Fruit fly (Drosophila melanogaster) whole organism, adult: ENCODE measurements around the gene CG8673.

Source experiments
- CG11617 ChIP-seq: fragments of 200-800 bp; sonication (Bioruptor generic); optimal IDR thresholded peaks from 2 replicates; lab custom pipeline; 2017; ENCODE audit warnings: mild to moderate bottlenecking, missing biosample characterization, missing genetic modification reagents, missing genetic modification characterization
- CG12768 ChIP-seq: fragments of 200-800 bp; sonication (Bioruptor generic); optimal IDR thresholded peaks from 2 replicates; lab custom pipeline; 2017; ENCODE audit warnings: missing biosample characterization, missing genetic modification characterization, mild to moderate bottlenecking, moderate library complexity, missing genetic modification reagents
- CG14711 ChIP-seq: fragments of 200-800 bp; sonication (Bioruptor generic); optimal IDR thresholded peaks from 2 replicates; lab custom pipeline; 2018; ENCODE audit warnings: missing biosample characterization, mild to moderate bottlenecking, missing genetic modification characterization, moderate library complexity
- CG1620 ChIP-seq: fragments of 200-800 bp; sonication (Bioruptor generic); optimal IDR thresholded peaks from 2 replicates; lab custom pipeline; 2016; ENCODE audit warnings: missing biosample characterization, missing genetic modification characterization
- CG33017 ChIP-seq: fragments of 200-800 bp; sonication (Bioruptor generic); optimal IDR thresholded peaks from 2 replicates; lab custom pipeline; 2018; ENCODE audit warnings: missing biosample characterization, mild to moderate bottlenecking, missing genetic modification characterization, moderate library complexity
- CG5204 ChIP-seq: fragments of 200-800 bp; sonication (Bioruptor generic); optimal IDR thresholded peaks from 2 replicates; lab custom pipeline; 2016; ENCODE audit warnings: missing biosample characterization, missing genetic modification characterization
- CG7045 ChIP-seq: fragments of 200-800 bp; sonication (Bioruptor generic); optimal IDR thresholded peaks from 2 replicates; lab custom pipeline; 2017; ENCODE audit warnings: missing biosample characterization, mild to moderate bottlenecking, missing genetic modification characterization
- CG7101 ChIP-seq: fragments of 200-800 bp; sonication (Bioruptor generic); optimal IDR thresholded peaks from 2 replicates; lab custom pipeline; 2018; ENCODE audit warnings: missing biosample characterization, mild to moderate bottlenecking, missing genetic modification characterization, moderate library complexity
- Clk ChIP-seq: fragments of 200-800 bp; sonication (Bioruptor generic); optimal IDR thresholded peaks from 2 replicates; lab custom pipeline; 2017; ENCODE audit warnings: missing biosample characterization, missing genetic modification characterization
- Crg-1 ChIP-seq: fragments of 200-800 bp; sonication (Bioruptor generic); optimal IDR thresholded peaks from 2 replicates; lab custom pipeline; 2016; ENCODE audit warnings: missing biosample characterization, missing genetic modification characterization
- Hr96 ChIP-seq: fragments of 200-800 bp; sonication (Bioruptor generic); optimal IDR thresholded peaks from 2 replicates; lab custom pipeline; 2016; ENCODE audit warnings: missing biosample characterization, missing genetic modification characterization
- Mnt ChIP-seq: fragments of 200-800 bp; sonication (Bioruptor generic); optimal IDR thresholded peaks from 2 replicates; lab custom pipeline; 2016; ENCODE audit warnings: missing biosample characterization, mild to moderate bottlenecking, missing genetic modification characterization
- bab1 ChIP-seq: fragments of 200-800 bp; sonication (Bioruptor generic); optimal IDR thresholded peaks from 3 replicates; lab custom pipeline; 2019; ENCODE audit warnings: missing biosample characterization, mild to moderate bottlenecking, missing genetic modification characterization, moderate library complexity
- cic ChIP-seq: fragments of 200-800 bp; sonication (Bioruptor generic); optimal IDR thresholded peaks from 2 replicates; lab custom pipeline; 2017; ENCODE audit warnings: missing biosample characterization, mild to moderate bottlenecking, missing genetic modification characterization, moderate library complexity
- cnc ChIP-seq, 2 experiments: fragments of >200 bp; optimal IDR thresholded peaks; 2 replicates each; lab custom pipeline; 2017
- kay ChIP-seq: fragments of 200-800 bp; sonication (Bioruptor generic); peaks from one replicate; lab custom pipeline; 2016; ENCODE audit warnings: missing biosample characterization, missing genetic modification characterization, borderline replicate concordance
- ovo ChIP-seq: fragments of 200-800 bp; sonication (Bioruptor generic); optimal IDR thresholded peaks from 2 replicates; lab custom pipeline; 2016; ENCODE audit warnings: missing biosample characterization, missing genetic modification characterization
- pad ChIP-seq: fragments of 200-800 bp; sonication (Bioruptor generic); optimal IDR thresholded peaks from 3 replicates; lab custom pipeline; 2017; ENCODE audit warnings: missing biosample characterization, missing genetic modification characterization, mild to moderate bottlenecking, moderate library complexity, missing genetic modification reagents
- tj ChIP-seq: fragments of 200-800 bp; sonication (Bioruptor generic); optimal IDR thresholded peaks from 3 replicates; lab custom pipeline; 2017; ENCODE audit warnings: missing biosample characterization, mild to moderate bottlenecking, missing genetic modification characterization, moderate library complexity
- toe ChIP-seq: fragments of 200-800 bp; sonication (Bioruptor generic); optimal IDR thresholded peaks from 2 replicates; lab custom pipeline; 2016; ENCODE audit warnings: missing biosample characterization, missing genetic modification characterization

CG8673 gene

dm6 chr2L:8128911-8129310, 4.8 kb downstream of the CG8673 start:
- TF ChIP-seq kay (GFP tag; lab: Kevin White, UChicago) (peak; percentile 90), Clk (GFP tag; lab: Kevin White, UChicago) (no peak), pad (GFP tag; lab: Kevin White, UChicago) (no peak)

DNA sequence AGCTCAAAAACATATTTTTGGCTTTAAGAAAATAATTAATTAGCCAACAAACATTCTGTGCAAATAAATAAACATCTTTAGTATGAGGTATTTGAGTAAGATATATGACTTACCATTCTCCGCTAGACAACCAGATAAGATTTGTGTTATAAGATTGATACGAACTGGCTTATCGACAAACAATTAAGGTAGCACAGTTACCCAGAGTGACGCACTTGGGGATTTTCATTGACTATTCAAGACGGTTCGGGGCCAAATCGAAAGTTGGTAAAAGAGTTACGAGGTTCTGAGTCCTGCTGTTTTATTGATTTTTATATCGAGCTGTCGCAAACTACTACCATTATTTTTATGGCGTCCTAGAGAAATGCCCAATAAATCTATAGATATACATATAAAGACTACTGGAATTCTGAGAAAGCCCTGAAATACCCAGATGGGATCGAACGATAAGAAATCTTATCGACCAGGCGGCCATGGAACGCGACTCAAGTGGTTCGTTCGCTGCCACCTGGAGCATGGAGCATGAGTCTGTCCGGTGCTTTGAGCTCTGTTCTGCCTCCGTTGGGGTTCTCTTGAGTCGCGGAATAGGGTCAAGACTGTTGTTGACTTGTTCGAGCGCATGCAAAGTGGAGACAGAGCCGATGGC, 6.0 kb downstream of the CG8673 start:
- no peak for TF ChIP-seq CG1620 (GFP tag; lab: Kevin White, UChicago)
- TF ChIP-seq CG7101, result no peak
- TF ChIP-seq cnc (optimal IDR thresholded peaks at IDR 0.05; lab: Kevin White, UChicago), result no peak
- no peak for TF ChIP-seq Clk (GFP tag; lab: Kevin White, UChicago)
- TF ChIP-seq CG14711, result no peak
- TF ChIP-seq bab1 (GFP tag; lab: Kevin White, UChicago), result no peak
- no peak for TF ChIP-seq ovo
- TF ChIP-seq CG7045, result no peak
- TF ChIP-seq CG11617 (GFP tag; lab: Kevin White, UChicago), result no peak
- TF ChIP-seq CG33017, result no peak
- TF ChIP-seq Crg-1 (GFP tag; lab: Kevin White, UChicago), result no peak
- no peak for TF ChIP-seq kay (GFP tag; lab: Kevin White, UChicago)
- no peak for TF ChIP-seq toe (GFP tag; lab: Kevin White, UChicago)
- TF ChIP-seq pad (GFP tag; lab: Kevin White, UChicago), result no peak
- no peak for TF ChIP-seq tj (GFP tag; lab: Kevin White, UChicago)
- no peak for TF ChIP-seq Mnt
- no peak for TF ChIP-seq CG12768
- no peak for TF ChIP-seq CG5204 (GFP tag; lab: Kevin White, UChicago)
- TF ChIP-seq Hr96 (GFP tag; lab: Kevin White, UChicago), result no peak

- TF ChIP-seq CG14711 (peak; percentile 4), Mnt (no peak), CG11617 (GFP tag; lab: Kevin White, UChicago) (peak; percentile 40), tj (GFP tag; lab: Kevin White, UChicago) (no peak), cic (GFP tag; lab: Kevin White, UChicago) (no peak), pad (GFP tag; lab: Kevin White, UChicago) (no peak), CG7045 (no peak), kay (GFP tag; lab: Kevin White, UChicago) (peak; percentile 94), CG5204 (GFP tag; lab: Kevin White, UChicago) (no peak), CG33017 (peak; percentile 66), CG7101 (peak; percentile 43), Hr96 (GFP tag; lab: Kevin White, UChicago) (no peak), Clk (GFP tag; lab: Kevin White, UChicago) (no peak)
Observed at dm6 chr2L:8130729-8131128, 6.6 kb downstream of the CG8673 start.

DNA sequence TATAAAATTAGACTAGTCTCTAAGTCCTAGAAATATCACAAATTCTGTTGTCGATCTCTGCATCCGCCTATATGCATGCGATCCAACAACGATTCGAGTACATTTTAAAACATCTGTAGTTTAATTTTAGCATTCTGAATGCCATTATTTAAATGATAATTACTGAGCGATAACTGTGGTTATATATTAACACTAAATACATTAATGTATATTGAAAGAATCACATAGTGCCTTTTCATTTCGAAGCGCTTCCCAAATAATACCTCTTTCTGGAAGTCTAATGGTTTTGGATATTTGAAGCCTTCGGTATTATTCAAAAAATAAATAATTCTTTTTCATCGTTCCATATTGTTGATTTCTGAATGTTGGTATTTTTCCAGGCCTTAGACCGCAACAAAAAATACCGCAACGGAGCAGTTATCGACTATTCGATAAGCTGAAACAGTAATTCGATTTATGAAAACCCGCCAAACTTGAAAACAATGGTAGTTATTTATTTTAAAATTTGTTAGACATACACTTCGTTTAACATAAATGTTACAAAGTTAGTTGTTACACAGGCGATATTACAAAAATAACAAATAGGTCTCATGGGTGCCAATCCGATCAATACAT, 9.8 kb downstream of the CG8673 start:
- TF ChIP-seq CG14711, result no peak
- TF ChIP-seq kay (GFP tag; lab: Kevin White, UChicago), result peak; percentile 74
- TF ChIP-seq CG33017, result no peak
- peak; percentile 38 for TF ChIP-seq bab1 (GFP tag; lab: Kevin White, UChicago)

DNA sequence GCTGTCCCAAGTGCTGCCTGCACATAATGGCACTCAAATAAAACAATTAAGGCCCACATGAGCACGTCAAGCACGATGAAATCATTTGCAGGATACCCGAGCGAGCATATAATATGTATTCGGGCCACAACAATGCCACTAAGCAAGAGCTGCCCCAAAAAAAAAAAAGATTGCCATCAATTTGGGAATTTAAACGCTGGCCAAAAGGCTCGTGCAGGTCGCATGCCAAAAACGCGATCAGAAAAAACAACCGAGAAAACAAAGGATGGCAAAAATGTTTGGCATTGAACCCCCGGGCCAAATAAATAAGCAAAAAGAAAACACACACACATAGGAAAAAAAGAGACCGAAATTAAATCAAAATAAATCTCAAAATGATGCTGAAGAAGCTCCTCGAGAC, 18.6 kb downstream of the CG8673 start:
- TF ChIP-seq CG1620 (GFP tag; lab: Kevin White, UChicago) (no peak), CG7101 (no peak), CG14711 (no peak), kay (GFP tag; lab: Kevin White, UChicago) (no peak), cnc (optimal IDR thresholded peaks at IDR 0.05; lab: Kevin White, UChicago) (no peak), cic (GFP tag; lab: Kevin White, UChicago) (no peak), CG33017 (no peak), Clk (GFP tag; lab: Kevin White, UChicago) (no peak)

DNA sequence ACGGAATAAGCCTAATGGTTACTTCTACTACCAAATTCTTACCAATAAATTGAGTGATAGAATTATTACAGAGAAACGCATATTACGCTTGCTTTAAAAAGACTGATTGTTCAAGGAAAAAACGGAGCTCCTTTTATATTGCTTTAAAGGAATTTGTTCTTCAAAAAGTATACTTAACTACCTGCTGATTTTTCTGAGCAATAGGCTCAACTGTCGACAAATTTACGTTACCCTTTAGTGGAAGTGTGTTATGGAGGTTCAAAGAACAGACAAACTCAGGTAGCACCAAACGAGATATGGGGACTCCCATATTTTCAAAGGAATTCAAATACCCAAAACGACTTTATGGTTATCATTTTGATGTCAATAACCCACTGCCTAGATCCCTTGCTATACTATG, 19.8 kb downstream of the CG8673 start, which contains the start of gene CG42762:
Gene CG42762 (minus strand): TSS at position 101 of the 400 bp plus-strand sequence.
- no peak for TF ChIP-seq CG33017
- TF ChIP-seq Clk (GFP tag; lab: Kevin White, UChicago), result no peak
- no peak for TF ChIP-seq ovo
- TF ChIP-seq Mnt, result no peak
- no peak for TF ChIP-seq CG5204 (GFP tag; lab: Kevin White, UChicago)
- TF ChIP-seq CG14711, result no peak
- TF ChIP-seq bab1 (GFP tag; lab: Kevin White, UChicago), result no peak
- no peak for TF ChIP-seq CG7101
- no peak for TF ChIP-seq tj (GFP tag; lab: Kevin White, UChicago)
- TF ChIP-seq CG1620 (GFP tag; lab: Kevin White, UChicago), result no peak
- no peak for TF ChIP-seq toe (GFP tag; lab: Kevin White, UChicago)
- no peak for TF ChIP-seq cic (GFP tag; lab: Kevin White, UChicago)
- TF ChIP-seq CG7045, result no peak
- TF ChIP-seq CG12768, result no peak
- TF ChIP-seq cnc (optimal IDR thresholded peaks at IDR 0.05; lab: Kevin White, UChicago), result no peak
- TF ChIP-seq kay (GFP tag; lab: Kevin White, UChicago), result no peak
